Worm (Caenorhabditis elegans) whole organism, early embryonic: ENCODE data around the gene chat-1.

Experiments used
- aly-1 ChIP-seq: sonication (generic microtip); optimal IDR thresholded peaks from 2 replicates; lab custom pipeline; 2016; ENCODE audit warnings: missing genetic modification characterization, missing compliant biosample characterization
- ama-1 ChIP-seq: fragments of 150-350 bp; optimal IDR thresholded peaks from 2 replicates; lab custom pipeline; 2014
- ceh-13 ChIP-seq: fragments of 200-800 bp; sonication (Bioruptor generic); optimal IDR thresholded peaks from 2 replicates; lab custom pipeline; 2018; ENCODE audit warnings: mild to moderate bottlenecking, missing genetic modification characterization, missing compliant biosample characterization
- ceh-36 ChIP-seq: sonication (generic microtip); optimal IDR thresholded peaks from 2 replicates; lab custom pipeline; 2016; ENCODE audit warnings: missing genetic modification characterization, inconsistent platforms, missing compliant biosample characterization
- flt-1 ChIP-seq: fragments of 200-800 bp; sonication (Bioruptor generic); IDR thresholded peaks from 2 replicates; pipeline ENCODE4 v1.3.6; 2022; ENCODE audit warnings: missing genetic modification characterization, missing compliant biosample characterization
- hmbx-1 ChIP-seq: sonication (generic microtip); optimal IDR thresholded peaks from 2 replicates; lab custom pipeline; 2016; ENCODE audit warnings: mild to moderate bottlenecking, missing genetic modification characterization, missing compliant biosample characterization
- hmg-4 ChIP-seq: fragments of 200-800 bp; sonication (Bioruptor generic); optimal IDR thresholded peaks from 2 replicates; lab custom pipeline; 2018; ENCODE audit warnings: mild to moderate bottlenecking, missing genetic modification characterization, missing compliant biosample characterization
- pes-1 ChIP-seq: fragments of 200-800 bp; sonication (Bioruptor generic); IDR thresholded peaks from 2 replicates; pipeline ENCODE4 v1.3.6; 2022; ENCODE audit warnings: missing genetic modification reagents, missing genetic modification characterization, missing compliant biosample characterization
- scrt-1 ChIP-seq: fragments of 200-800 bp; sonication (Bioruptor generic); IDR thresholded peaks from 2 replicates; pipeline ENCODE4 v1.3.6; 2022; ENCODE audit warnings: missing genetic modification characterization, missing compliant biosample characterization
- tbx-37 ChIP-seq: fragments of 200-800 bp; sonication (Bioruptor generic); conservative IDR thresholded peaks from 2 replicates; pipeline ENCODE4 v1.3.6; 2022; ENCODE audit warnings: missing genetic modification reagents, missing genetic modification characterization, missing compliant biosample characterization
- tra-4 ChIP-seq: sonication (generic microtip); optimal IDR thresholded peaks from 2 replicates; lab custom pipeline; 2017; ENCODE audit warnings: missing genetic modification characterization, missing compliant biosample characterization

- no peak for TF ChIP-seq flt-1 (GFP tag; lab: Robert Waterston, UW)
- no peak for TF ChIP-seq hmg-4 (GFP tag; lab: Kevin White, UChicago)
- no peak for TF ChIP-seq ceh-36 (tag; lab: Kevin White, UChicago)
- TF ChIP-seq tbx-37 (GFP tag; lab: Robert Waterston, UW), result no peak
- no peak for TF ChIP-seq ama-1 (lab: Kevin White, UChicago)
- TF ChIP-seq ceh-13, result no peak
- no peak for TF ChIP-seq pes-1 (GFP tag; lab: Robert Waterston, UW)
- TF ChIP-seq scrt-1 (GFP tag; lab: Robert Waterston, UW), result no peak
- TF ChIP-seq aly-1 (tag; lab: Kevin White, UChicago), result no peak
- TF ChIP-seq tra-4 (tag; lab: Kevin White, UChicago), result no peak
- no peak for TF ChIP-seq hmbx-1 (tag; lab: Kevin White, UChicago)
These were observed 40.1 kb upstream of the chat-1 start for ce11 chrIV:4407055-4407461.
